Fruit fly (Drosophila melanogaster) whole organism, prepupa: ENCODE results near the gene Shmt.

Source experiments
- CG3919 ChIP-seq: fragments of 200-800 bp; sonication (Bioruptor generic); optimal IDR thresholded peaks from 3 replicates; lab custom pipeline; 2016; ENCODE audit warnings: missing biosample characterization, missing genetic modification characterization
- CG4318 ChIP-seq: fragments of 200-800 bp; sonication (Bioruptor generic); optimal IDR thresholded peaks from 3 replicates; lab custom pipeline; 2017; ENCODE audit warnings: missing biosample characterization, mild to moderate bottlenecking, missing genetic modification characterization
- CG6808 ChIP-seq: fragments of 200-800 bp; sonication (Bioruptor generic); optimal IDR thresholded peaks from 3 replicates; lab custom pipeline; 2017; ENCODE audit warnings: missing biosample characterization, missing genetic modification characterization, mild to moderate bottlenecking, moderate library complexity, missing genetic modification reagents
- CG6854 ChIP-seq: fragments of 200-800 bp; sonication (Bioruptor generic); optimal IDR thresholded peaks from 2 replicates; lab custom pipeline; 2017; ENCODE audit warnings: missing biosample characterization, mild to moderate bottlenecking, missing genetic modification characterization
- Lpt ChIP-seq: fragments of 200-800 bp; sonication (Bioruptor generic); optimal IDR thresholded peaks from 3 replicates; lab custom pipeline; 2016; ENCODE audit warnings: missing biosample characterization, missing genetic modification characterization
- Sox102F ChIP-seq: fragments of 200-800 bp; sonication (Bioruptor generic); optimal IDR thresholded peaks from 2 replicates; lab custom pipeline; 2016; ENCODE audit warnings: missing biosample characterization, mild to moderate bottlenecking, missing genetic modification characterization
- cyc ChIP-seq: fragments of 200-800 bp; sonication (Bioruptor generic); optimal IDR thresholded peaks from 3 replicates; lab custom pipeline; 2016; ENCODE audit warnings: missing biosample characterization, missing genetic modification characterization
- fd59A ChIP-seq: fragments of 200-800 bp; sonication (Bioruptor generic); optimal IDR thresholded peaks from 2 replicates; lab custom pipeline; 2017; ENCODE audit warnings: missing biosample characterization, mild to moderate bottlenecking, missing genetic modification characterization, missing genetic modification reagents
- vri ChIP-seq: fragments of 200-800 bp; sonication (Bioruptor generic); optimal IDR thresholded peaks from 3 replicates; lab custom pipeline; 2016; ENCODE audit warnings: missing biosample characterization, mild to moderate bottlenecking, missing genetic modification characterization

- TF ChIP-seq CG6808 (GFP tag; lab: Kevin White, UChicago) (no peak), CG3919 (GFP tag; lab: Kevin White, UChicago) (no peak), Lpt (GFP tag; lab: Kevin White, UChicago) (no peak), vri (no peak), fd59A (GFP tag; lab: Kevin White, UChicago) (no peak), cyc (GFP tag; lab: Kevin White, UChicago) (no peak), CG4318 (no peak), Sox102F (GFP tag; lab: Kevin White, UChicago) (no peak), CG6854 (GFP tag; lab: Kevin White, UChicago) (no peak)
Measured at dm6 chrX:5947870-5948498, 31.4 kb upstream of the Shmt start, which contains the start of gene CG6041.
